Worm (Caenorhabditis elegans) whole organism, L4 larva: ENCODE results near the gene C44H9.6.

Experiments used
- D1046.2 ChIP-seq: fragments of 200-800 bp; sonication (Bioruptor generic); IDR thresholded peaks from 2 replicates; pipeline ENCODE4 v1.3.6; 2022; ENCODE audit warnings: missing genetic modification characterization, missing compliant biosample characterization
- F37D6.2 ChIP-seq: sonication (generic microtip); optimal IDR thresholded peaks from 2 replicates; lab custom pipeline; 2016; ENCODE audit warnings: mild to moderate bottlenecking, missing genetic modification characterization, missing compliant biosample characterization
- T20F7.1 ChIP-seq: fragments of 200-800 bp; sonication (Bioruptor generic); optimal IDR thresholded peaks from 2 replicates; lab custom pipeline; 2018; ENCODE audit warnings: mild to moderate bottlenecking, missing genetic modification characterization, missing compliant biosample characterization
- Y105C5A.15 ChIP-seq: fragments of 200-800 bp; sonication (Bioruptor generic); IDR thresholded peaks from 2 replicates; pipeline ENCODE4 v1.3.6; 2022; ENCODE audit warnings: missing genetic modification characterization, missing compliant biosample characterization
- aly-2 ChIP-seq: sonication (generic microtip); optimal IDR thresholded peaks from 2 replicates; lab custom pipeline; 2018; ENCODE audit warnings: missing biosample characterization, missing genetic modification characterization
- ama-1 ChIP-seq: fragments of 150-350 bp; optimal IDR thresholded peaks from 2 replicates; lab custom pipeline; 2014; ENCODE audit warnings: inconsistent platforms, mixed read lengths
- arid-1 ChIP-seq: fragments of 200-800 bp; sonication (Bioruptor generic); conservative IDR thresholded peaks from 2 replicates; pipeline ENCODE4 v1.3.6; 2022; ENCODE audit warnings: missing genetic modification reagents, missing genetic modification characterization, missing compliant biosample characterization
- attf-4 ChIP-seq: sonication (generic microtip); optimal IDR thresholded peaks from 3 replicates; lab custom pipeline; 2017; ENCODE audit warnings: missing biosample characterization, missing genetic modification characterization
- ceh-20 ChIP-seq: fragments of 200-800 bp; sonication (Bioruptor generic); IDR thresholded peaks from 2 replicates; pipeline ENCODE4 v1.3.6; 2022; ENCODE audit warnings: missing genetic modification reagents, missing genetic modification characterization, missing compliant biosample characterization
- ceh-32 ChIP-seq: sonication (generic microtip); optimal IDR thresholded peaks from 2 replicates; lab custom pipeline; 2016; ENCODE audit warnings: mild to moderate bottlenecking, missing genetic modification characterization, missing compliant biosample characterization; ENCODE audit not compliant: poor library complexity
- ceh-44 ChIP-seq: fragments of 200-800 bp; sonication (Bioruptor generic); IDR thresholded peaks from 2 replicates; pipeline ENCODE4 v1.3.6; 2022; ENCODE audit warnings: missing genetic modification reagents, missing genetic modification characterization, missing compliant biosample characterization
- ceh-82 ChIP-seq: sonication (generic microtip); optimal IDR thresholded peaks from 2 replicates; lab custom pipeline; 2017; ENCODE audit warnings: missing biosample characterization, missing genetic modification characterization
- cey-2 ChIP-seq: sonication (generic microtip); optimal IDR thresholded peaks from 3 replicates; lab custom pipeline; 2017; ENCODE audit warnings: missing genetic modification characterization, mild to moderate bottlenecking, missing compliant biosample characterization, antibody characterized with exemption, borderline replicate concordance; ENCODE audit not compliant: insufficient read depth
- daf-16 ChIP-seq, 3 experiments: sonication (generic microtip); optimal IDR thresholded peaks; 2 replicates each; lab custom pipeline; 2016 to 2017; ENCODE audit warnings: missing genetic modification characterization in 3 of 3, missing genetic modification reagents in 3 of 3, mild to moderate bottlenecking in 2 of 3, missing compliant biosample characterization in 2 of 3, missing biosample characterization in 1 of 3, moderate library complexity in 1 of 3
- dmd-6 ChIP-seq: fragments of 200-800 bp; sonication (Bioruptor generic); IDR thresholded peaks from 2 replicates; pipeline ENCODE4 v1.3.6; 2022; ENCODE audit warnings: missing genetic modification reagents, missing genetic modification characterization, missing compliant biosample characterization
- dmd-9 ChIP-seq: fragments of 200-800 bp; sonication (Bioruptor generic); IDR thresholded peaks from 2 replicates; pipeline ENCODE4 v1.3.6; 2022; ENCODE audit warnings: missing genetic modification reagents, missing genetic modification characterization, missing compliant biosample characterization
- duxl-1 ChIP-seq: sonication (generic microtip); optimal IDR thresholded peaks from 2 replicates; lab custom pipeline; 2016; ENCODE audit warnings: mild to moderate bottlenecking, missing genetic modification characterization, moderate library complexity, missing compliant biosample characterization; ENCODE audit not compliant: poor library complexity
- fkh-10 ChIP-seq: fragments of 150-350 bp; optimal IDR thresholded peaks from 2 replicates; lab custom pipeline; 2014; ENCODE audit warnings: missing biosample characterization, missing genetic modification reagents, missing genetic modification characterization
- hlh-30 ChIP-seq: sonication (generic microtip); optimal IDR thresholded peaks from 2 replicates; lab custom pipeline; 2017; ENCODE audit warnings: antibody characterized with exemption, mild to moderate bottlenecking, missing genetic modification characterization, missing compliant biosample characterization; ENCODE audit not compliant: insufficient read depth
- hmg-1.1 ChIP-seq: fragments of 200-800 bp; sonication (Bioruptor generic); IDR thresholded peaks from 2 replicates; pipeline ENCODE4 v1.3.6; 2022; ENCODE audit warnings: missing genetic modification reagents, missing genetic modification characterization, missing compliant biosample characterization
- jun-1 ChIP-seq: fragments of 150-350 bp; optimal IDR thresholded peaks from 2 replicates; lab custom pipeline; 2014; ENCODE audit warnings: missing biosample characterization, missing genetic modification reagents, missing genetic modification characterization
- lin-15B ChIP-seq: fragments of 150-350 bp; sonication (generic microtip); optimal IDR thresholded peaks from 3 replicates; lab custom pipeline; 2014; ENCODE audit warnings: missing biosample characterization, missing genetic modification characterization
- lin-29 ChIP-seq: fragments of 200-800 bp; sonication (Bioruptor generic); IDR thresholded peaks from 2 replicates; pipeline ENCODE4 v1.3.6; 2022; ENCODE audit warnings: missing genetic modification reagents, missing genetic modification characterization, missing compliant biosample characterization
- lsy-2 ChIP-seq, 2 experiments: fragments of 150-350 bp in 1 of 2; sonication (generic microtip) in 1 of 2; optimal IDR thresholded peaks; 2 replicates each; lab custom pipeline; 2014 to 2017; ENCODE audit warnings: missing biosample characterization in 2 of 2, missing genetic modification characterization in 2 of 2
- madf-9 ChIP-seq: fragments of 200-800 bp; sonication (Bioruptor generic); conservative IDR thresholded peaks from 2 replicates; pipeline ENCODE4 v1.3.6; 2022; ENCODE audit warnings: missing genetic modification reagents, missing genetic modification characterization, missing compliant biosample characterization
- mdl-1 ChIP-seq, 2 experiments: fragments of 150-350 bp in 1 of 2; sonication (generic microtip) in 1 of 2; optimal IDR thresholded peaks; 2 replicates each; lab custom pipeline; 2014 to 2017; ENCODE audit warnings: missing biosample characterization in 2 of 2, missing genetic modification characterization in 2 of 2
- mdt-29 ChIP-seq: fragments of 200-800 bp; sonication (Bioruptor generic); IDR thresholded peaks from 2 replicates; pipeline ENCODE4 v1.3.6; 2022; ENCODE audit warnings: missing genetic modification reagents, missing genetic modification characterization, missing compliant biosample characterization
- mep-1 ChIP-seq: fragments of 150-350 bp; sonication (generic microtip); optimal IDR thresholded peaks from 3 replicates; lab custom pipeline; 2014; ENCODE audit warnings: missing biosample characterization, missing genetic modification characterization
- mxl-2 ChIP-seq: fragments of 200-800 bp; sonication (Bioruptor generic); conservative IDR thresholded peaks from 2 replicates; pipeline ENCODE4 v1.3.6; 2022; ENCODE audit warnings: missing genetic modification reagents, missing genetic modification characterization, missing compliant biosample characterization
- mxl-3 ChIP-seq: fragments of 200-800 bp; sonication (Bioruptor generic); optimal IDR thresholded peaks from 2 replicates; lab custom pipeline; 2018; ENCODE audit warnings: mild to moderate bottlenecking, missing genetic modification characterization, missing compliant biosample characterization
- nhr-237 ChIP-seq: sonication (generic microtip); optimal IDR thresholded peaks from 2 replicates; lab custom pipeline; 2017; ENCODE audit warnings: missing biosample characterization, missing genetic modification characterization
- nhr-28 ChIP-seq: fragments of 150-350 bp; optimal IDR thresholded peaks from 2 replicates; lab custom pipeline; 2014; ENCODE audit warnings: missing biosample characterization, missing genetic modification characterization
- nhr-41 ChIP-seq: fragments of 200-800 bp; sonication (Bioruptor generic); IDR thresholded peaks from 2 replicates; pipeline ENCODE4 v1.3.6; 2022; ENCODE audit warnings: missing genetic modification reagents, missing genetic modification characterization, missing compliant biosample characterization
- nhr-42 ChIP-seq: fragments of 200-800 bp; sonication (Bioruptor generic); IDR thresholded peaks from 2 replicates; pipeline ENCODE4 v1.3.6; 2022; ENCODE audit warnings: missing genetic modification characterization, missing compliant biosample characterization
- nhr-48 ChIP-seq: sonication (generic microtip); optimal IDR thresholded peaks from 2 replicates; lab custom pipeline; 2016; ENCODE audit warnings: mild to moderate bottlenecking, missing genetic modification characterization, missing compliant biosample characterization
- nhr-76 ChIP-seq: fragments of 150-350 bp; optimal IDR thresholded peaks from 2 replicates; lab custom pipeline; 2014; ENCODE audit warnings: missing biosample characterization, missing genetic modification characterization
- nhr-77 ChIP-seq: fragments of 150-350 bp; optimal IDR thresholded peaks from 2 replicates; lab custom pipeline; 2014; ENCODE audit warnings: missing biosample characterization, missing genetic modification characterization
- pha-4 ChIP-seq, 2 experiments: fragments of 150-350 bp in 1 of 2; fragments of 200-800 bp in 1 of 2; sonication (Bioruptor generic) in 1 of 2; IDR thresholded peaks in 1 of 2; optimal IDR thresholded peaks in 1 of 2; 2 replicates each; pipeline versions ENCODE4 v1.3.6 to Lab custom; 2014 to 2022; ENCODE audit warnings: missing genetic modification characterization in 2 of 2, missing genetic modification reagents in 2 of 2, missing biosample characterization in 1 of 2, missing compliant biosample characterization in 1 of 2
- pqm-1 ChIP-seq: sonication (generic microtip); optimal IDR thresholded peaks from 2 replicates; lab custom pipeline; 2017; ENCODE audit warnings: missing biosample characterization, missing genetic modification characterization
- saeg-2 ChIP-seq: fragments of 200-800 bp; sonication (Bioruptor generic); IDR thresholded peaks from 2 replicates; pipeline ENCODE4 v1.3.6; 2022; ENCODE audit warnings: missing genetic modification reagents, missing genetic modification characterization, missing compliant biosample characterization
- skn-1 ChIP-seq: fragments of 150-350 bp; optimal IDR thresholded peaks from 2 replicates; lab custom pipeline; 2014; ENCODE audit warnings: missing biosample characterization, missing genetic modification characterization
- spr-3 ChIP-seq: fragments of 200-800 bp; sonication (Bioruptor generic); optimal IDR thresholded peaks from 2 replicates; lab custom pipeline; 2018; ENCODE audit warnings: mild to moderate bottlenecking, missing genetic modification characterization, missing compliant biosample characterization
- unc-130 ChIP-seq: sonication (generic microtip); optimal IDR thresholded peaks from 2 replicates; lab custom pipeline; 2016; ENCODE audit warnings: missing genetic modification reagents, missing genetic modification characterization, missing compliant biosample characterization
- unc-62 ChIP-seq, 3 experiments: fragments of 150-350 bp in 1 of 3; sonication (generic microtip); optimal IDR thresholded peaks in 2 of 3; peaks in 1 of 3; 1 replicate in 1 of 3; 2 replicates in 2 of 3; lab custom pipeline; 2014 to 2017; ENCODE audit warnings: missing biosample characterization in 3 of 3, missing genetic modification characterization in 3 of 3, missing genetic modification reagents in 3 of 3, missing genotype in 1 of 3
- zag-1 ChIP-seq: fragments of 150-350 bp; optimal IDR thresholded peaks from 2 replicates; lab custom pipeline; 2014; ENCODE audit warnings: missing biosample characterization, missing genetic modification characterization
- zfp-2 ChIP-seq: sonication (generic microtip); optimal IDR thresholded peaks from 2 replicates; lab custom pipeline; 2016; ENCODE audit warnings: mild to moderate bottlenecking, missing genetic modification characterization, missing compliant biosample characterization
- zfp-3 ChIP-seq: fragments of 200-800 bp; sonication (Bioruptor generic); conservative IDR thresholded peaks from 2 replicates; pipeline ENCODE4 v1.3.6; 2022; ENCODE audit warnings: missing genetic modification reagents, missing genetic modification characterization, missing compliant biosample characterization

The C44H9.6 gene

ce11 chrV:12819792-12820453 lies 25.2 kb downstream of the C44H9.6 start, which contains the start of the genes ZC443.4 and ugt-18:
Gene ZC443.4, minus strand, starts transcription at chrV:12819886.
Gene ugt-18, plus strand, starts transcription at chrV:12820260.
- no peak for TF ChIP-seq jun-1 (tag; lab: Kevin White, UChicago)
- peak in 1 of 2 experiments; percentile 63 for TF ChIP-seq unc-62 (GFP tag; optimal IDR thresholded peaks at IDR 0.05 in 1 of 2; lab: Kevin White, UChicago)
- TF ChIP-seq unc-62 (tag; optimal IDR thresholded peaks at IDR 0.05; lab: Kevin White, UChicago) = no peak
- TF ChIP-seq ceh-32 = no peak
- peak; percentile 60 for TF ChIP-seq pqm-1 (tag; lab: Kevin White, UChicago)
- TF ChIP-seq dmd-6 = 0 out of 2 replicates have a peak, but pooled peaks have one; percentile 10
- peak; percentile 62 for TF ChIP-seq nhr-28 (tag; lab: Kevin White, UChicago)
- TF ChIP-seq daf-16 (GFP tag; optimal IDR thresholded peaks at IDR 0.05; lab: Kevin White, UChicago) = no peak
- TF ChIP-seq daf-16 (tag; optimal IDR thresholded peaks at IDR 0.05; lab: Kevin White, UChicago) = peak; percentile 28
- TF ChIP-seq nhr-77 (tag; lab: Kevin White, UChicago) = peak; percentile 56
- TF ChIP-seq aly-2 (tag; lab: Kevin White, UChicago) = no peak

ce11 chrV:12819155-12819554 lies 26.0 kb downstream of the C44H9.6 start:
- TF ChIP-seq ceh-44 (GFP tag; lab: Robert Waterston, UW) (no peak), mep-1 (tag; lab: Kevin White, UChicago) (peak; percentile 63), mxl-2 (GFP tag; lab: Robert Waterston, UW) (no peak), lin-29 (no peak), cey-2 (tag; lab: Kevin White, UChicago) (no peak), mxl-3 (GFP tag; lab: Kevin White, UChicago) (peak; percentile 11), pha-4 (GFP tag; IDR thresholded peaks at IDR 0.05; lab: Robert Waterston, UW) (no peak), pha-4 (tag; optimal IDR thresholded peaks at IDR 0.05; lab: Kevin White, UChicago) (no peak), ceh-20 (no peak), saeg-2 (GFP tag; lab: Robert Waterston, UW) (no peak), nhr-48 (tag; lab: Kevin White, UChicago) (no peak), T20F7.1 (GFP tag; lab: Kevin White, UChicago) (no peak), jun-1 (tag; lab: Kevin White, UChicago) (no peak), mdl-1 (tag; optimal IDR thresholded peaks at IDR 0.05; lab: Kevin White, UChicago) (peak in 1 of 2 experiments; percentile 70), hmg-1.1 (peak; percentile 79), nhr-42 (no peak), nhr-76 (tag; lab: Kevin White, UChicago) (no peak), F37D6.2 (tag; lab: Kevin White, UChicago) (peak; percentile 75), madf-9 (GFP tag; lab: Robert Waterston, UW) (no peak), zag-1 (tag; lab: Kevin White, UChicago) (no peak), ama-1 (lab: Kevin White, UChicago) (no peak), attf-4 (tag; lab: Kevin White, UChicago) (no peak), D1046.2 (GFP tag; lab: Robert Waterston, UW) (no peak), nhr-41 (GFP tag; lab: Robert Waterston, UW) (no peak), skn-1 (tag; lab: Kevin White, UChicago) (no peak), zfp-3 (GFP tag; lab: Robert Waterston, UW) (no peak), hlh-30 (tag; lab: Kevin White, UChicago) (peak; percentile 83), zfp-2 (tag; lab: Kevin White, UChicago) (no peak), duxl-1 (tag; lab: Kevin White, UChicago) (no peak), spr-3 (GFP tag; lab: Kevin White, UChicago) (no peak), unc-130 (GFP tag; lab: Kevin White, UChicago) (no peak), lsy-2 (tag; optimal IDR thresholded peaks at IDR 0.05; lab: Kevin White, UChicago) (peak; percentile 3 to 50), fkh-10 (GFP tag; lab: Kevin White, UChicago) (peak; percentile 61), ceh-82 (no peak), arid-1 (GFP tag; lab: Robert Waterston, UW) (no peak), dmd-9 (GFP tag; lab: Robert Waterston, UW) (no peak), mdt-29 (GFP tag; lab: Robert Waterston, UW) (no peak), lin-15B (tag; lab: Kevin White, UChicago) (no peak), nhr-237 (no peak), Y105C5A.15 (GFP tag; lab: Robert Waterston, UW) (no peak), pqm-1 (tag; lab: Kevin White, UChicago) (no peak)
